Worm (Caenorhabditis elegans) whole organism, dauer: ENCODE data around the gene F31F4.11.

Source experiments
- unc-62 ChIP-seq: sonication (generic microtip); optimal IDR thresholded peaks from 2 replicates; lab custom pipeline; 2017; ENCODE audit warnings: missing biosample characterization, missing genetic modification reagents, missing genetic modification characterization

Gene F31F4.11

DNA sequence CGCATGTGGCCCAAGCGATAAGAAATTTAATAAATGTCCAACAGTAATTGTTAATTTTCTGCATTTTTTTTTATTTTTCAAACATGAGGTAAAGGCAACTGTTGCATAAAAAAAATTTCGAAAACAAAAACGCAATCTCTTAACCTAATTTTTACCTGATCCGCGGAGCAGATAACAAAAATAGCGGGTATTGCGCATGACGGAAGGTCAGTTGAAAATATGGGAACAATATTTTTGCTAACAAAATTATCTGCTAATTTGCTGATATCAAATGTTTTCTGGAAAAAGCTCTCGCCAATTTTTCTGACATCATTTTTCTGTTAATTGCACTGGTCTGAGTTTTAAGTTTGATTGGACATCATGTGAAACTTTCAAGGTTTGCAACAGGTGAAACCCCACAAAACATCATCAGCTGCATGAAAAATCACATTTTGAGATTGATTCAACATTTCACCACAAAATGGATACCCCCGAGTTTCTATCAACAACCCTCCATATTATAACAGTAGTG, at the start of gene F31F4.11, which contains the start of gene srh-266:
Gene F31F4.11 (minus strand): TSS at position 101 of the 511 bp plus-strand sequence.
Gene srh-266 (plus strand): TSS at position 461 of the 511 bp plus-strand sequence.
- no peak for TF ChIP-seq unc-62 (GFP tag; lab: Kevin White, UChicago)

DNA sequence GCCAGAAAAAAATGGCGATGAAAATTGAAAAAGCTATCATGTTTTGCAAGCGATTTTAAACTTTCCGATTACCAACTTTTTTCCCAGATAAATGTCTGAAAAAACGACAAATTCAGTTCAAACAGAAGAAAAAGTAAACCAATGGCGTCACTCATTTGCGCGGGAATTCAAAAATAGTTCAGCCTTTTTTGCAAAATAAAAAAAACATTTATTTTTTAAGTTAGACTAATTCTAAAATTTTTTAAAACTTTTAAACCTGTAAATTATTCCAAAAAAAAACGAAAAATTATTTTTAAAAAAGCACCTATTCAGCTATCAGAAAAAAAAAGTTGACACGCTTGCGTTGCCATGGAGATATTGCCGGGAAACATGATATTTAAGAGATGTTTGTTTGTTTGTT, 48.6 kb upstream of the F31F4.11 start, which contains the start of gene cyp-33C11:
Gene cyp-33C11 (minus strand): TSS at position 101 of the 400 bp plus-strand sequence.
- TF ChIP-seq unc-62 (GFP tag; lab: Kevin White, UChicago): no peak

DNA sequence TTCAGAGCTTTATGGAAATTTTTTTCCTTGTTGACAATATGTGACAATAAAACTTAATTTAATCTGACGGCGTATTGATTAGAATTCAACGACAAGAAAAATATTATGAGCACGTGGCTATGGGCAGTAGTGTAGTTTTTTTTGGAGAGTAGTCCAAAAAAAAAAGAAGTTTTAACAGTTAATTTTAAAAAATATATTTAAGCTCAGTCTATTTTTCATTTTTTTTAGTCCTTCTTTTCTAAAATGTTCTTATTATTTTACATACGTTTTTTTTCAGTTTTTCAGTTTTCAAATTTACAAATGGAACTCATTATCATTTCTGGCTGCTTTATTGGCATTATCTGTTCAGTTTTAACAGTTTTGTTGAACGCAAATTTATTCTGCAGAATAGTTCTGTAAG, 44.6 kb upstream of the F31F4.11 start, which contains the start of gene srbc-39:
Gene srbc-39 (plus strand): TSS at position 301 of the 400 bp plus-strand sequence.
- TF ChIP-seq unc-62 (GFP tag; lab: Kevin White, UChicago): no peak

DNA sequence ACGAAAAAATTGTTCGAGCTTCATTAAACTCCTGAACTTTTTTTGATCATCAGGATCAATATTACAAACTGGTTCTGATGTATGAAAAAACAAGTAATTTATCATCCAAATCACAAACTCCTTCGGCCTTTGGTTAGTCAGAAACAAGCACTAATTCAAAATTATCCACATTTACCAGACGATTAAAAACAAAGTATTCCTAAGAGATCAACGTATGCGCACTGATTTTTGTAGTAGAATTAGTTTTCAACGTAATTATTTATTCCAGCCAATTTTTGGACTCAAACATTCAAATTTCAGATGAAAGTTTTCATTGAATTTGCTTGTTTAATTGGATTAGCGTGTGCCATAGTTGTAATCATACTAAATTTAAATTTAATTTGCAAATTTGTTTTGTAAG, 42.7 kb upstream of the F31F4.11 start, which contains the start of gene srbc-38:
Gene srbc-38 (plus strand): TSS at position 301 of the 400 bp plus-strand sequence.
- TF ChIP-seq unc-62 (GFP tag; lab: Kevin White, UChicago): no peak

DNA sequence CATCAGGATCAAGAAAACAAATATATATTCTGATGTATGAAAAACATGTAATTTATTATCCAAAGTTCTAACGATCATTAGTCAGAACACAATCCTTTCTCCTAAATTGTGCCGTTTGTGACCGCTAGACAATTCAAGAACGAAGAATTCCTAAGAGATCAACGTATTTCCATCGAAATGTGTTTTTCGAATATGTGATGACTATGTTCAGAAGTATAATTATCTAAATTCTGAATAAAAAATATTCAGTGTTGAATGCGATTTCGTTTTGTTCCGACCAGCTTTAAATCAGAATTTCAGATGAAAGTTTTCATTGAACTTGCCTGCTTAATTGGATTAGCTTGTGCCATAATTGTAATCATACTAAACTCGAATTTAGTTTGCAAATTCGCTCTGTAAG, 38.0 kb upstream of the F31F4.11 start, which contains the start of gene srbc-37:
Gene srbc-37 (plus strand): TSS at position 301 of the 400 bp plus-strand sequence.
- TF ChIP-seq unc-62 (GFP tag; lab: Kevin White, UChicago): no peak

DNA sequence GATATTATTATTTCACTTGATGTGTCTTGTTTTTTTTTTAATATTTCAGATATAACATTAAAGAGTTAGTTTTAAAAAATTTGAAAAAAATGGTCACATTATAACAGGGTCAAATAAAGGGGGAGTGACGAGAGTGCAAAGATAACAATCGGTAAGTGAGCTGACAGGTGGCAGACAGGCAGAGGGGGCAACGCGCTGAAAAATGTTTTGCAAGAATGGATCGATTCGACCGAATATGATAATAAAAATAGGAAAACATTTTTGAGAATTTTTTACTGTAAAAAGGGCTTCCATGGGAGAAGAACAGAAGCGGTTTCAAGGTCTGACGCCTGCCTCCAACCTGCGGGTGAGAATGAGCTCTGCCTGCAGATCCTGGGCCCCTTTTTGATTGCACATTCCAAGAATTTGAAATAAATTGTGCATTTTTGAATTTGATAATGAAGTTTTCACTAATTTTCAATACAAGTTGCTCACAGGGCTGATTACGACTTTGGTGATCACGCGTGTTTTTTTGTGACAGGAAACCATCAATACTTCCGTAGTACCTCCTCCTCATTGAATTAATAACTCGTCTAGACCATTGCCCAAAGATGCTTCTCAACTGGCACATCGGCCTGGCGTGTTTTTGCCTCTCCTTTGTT, 35.4 kb upstream of the F31F4.11 start, which contains the start of the genes ugt-29 and srx-5:
Gene ugt-29 (minus strand): TSS at position 101 of the 641 bp plus-strand sequence.
Gene srx-5 (plus strand): TSS at position 591 of the 641 bp plus-strand sequence.
- no peak for TF ChIP-seq unc-62 (GFP tag; lab: Kevin White, UChicago)

DNA sequence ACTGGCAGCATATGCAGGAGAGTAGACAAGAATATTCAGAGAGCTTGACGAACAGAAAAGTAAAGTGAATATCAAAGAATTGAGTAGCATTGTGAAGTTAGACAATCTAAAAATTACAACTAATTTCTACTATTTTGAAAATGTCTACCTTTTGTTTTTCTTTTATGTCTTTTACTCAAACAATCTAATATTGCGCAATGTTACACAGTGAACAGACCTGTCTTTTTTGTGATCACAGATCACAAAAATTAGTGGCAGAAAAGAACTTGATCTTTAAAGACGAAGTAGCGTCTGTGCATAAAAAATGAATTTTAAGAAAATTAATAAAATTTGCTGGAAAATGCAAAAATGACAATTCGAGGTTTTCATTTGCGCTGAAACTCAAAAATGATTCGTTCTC, 34.8 kb upstream of the F31F4.11 start:
- no peak for TF ChIP-seq unc-62 (GFP tag; lab: Kevin White, UChicago)

DNA sequence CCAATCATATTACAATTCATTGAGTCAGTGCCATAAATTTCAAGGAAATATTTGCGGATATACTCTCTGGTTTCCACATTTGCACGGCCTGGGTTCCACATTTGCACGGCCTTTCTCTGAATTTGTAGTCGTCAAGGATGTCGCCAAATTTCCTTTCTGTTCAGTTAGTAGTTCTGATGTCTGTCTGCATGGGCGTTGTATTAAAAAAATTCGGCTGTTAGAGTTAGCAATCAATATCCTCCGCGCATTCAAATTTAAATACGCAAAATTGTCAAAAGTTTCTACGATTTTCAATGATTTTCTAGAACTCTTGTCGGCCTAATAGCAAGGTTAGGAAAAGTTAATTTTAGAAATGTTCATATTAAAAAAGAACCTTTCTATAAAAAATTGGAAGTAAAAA, 31.7 kb upstream of the F31F4.11 start, which contains the start of gene srj-52:
Gene srj-52 (minus strand): TSS at position 101 of the 400 bp plus-strand sequence.
- no peak for TF ChIP-seq unc-62 (GFP tag; lab: Kevin White, UChicago)

DNA sequence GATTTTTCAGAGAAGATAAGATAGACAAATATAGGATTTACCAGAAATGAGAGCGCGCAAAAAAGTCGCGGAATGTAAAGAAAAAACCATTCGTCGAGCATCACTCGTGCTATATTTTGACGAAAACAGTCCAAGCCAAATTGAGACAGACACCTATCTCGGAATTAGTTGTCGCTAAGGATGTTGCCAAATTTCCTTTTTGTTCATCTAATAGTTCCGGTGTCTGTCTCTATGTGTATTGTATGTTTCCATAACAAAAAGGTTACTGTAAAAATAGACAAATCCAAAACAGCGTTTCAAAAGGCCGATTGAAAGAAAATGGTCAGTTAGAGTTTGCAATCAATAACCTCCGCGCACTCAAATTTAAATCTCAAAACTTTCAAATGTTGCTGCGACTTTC, 30.4 kb upstream of the F31F4.11 start, which contains the start of gene srj-53:
Gene srj-53 (minus strand): TSS at position 101 of the 400 bp plus-strand sequence.
- TF ChIP-seq unc-62 (GFP tag; lab: Kevin White, UChicago): no peak

DNA sequence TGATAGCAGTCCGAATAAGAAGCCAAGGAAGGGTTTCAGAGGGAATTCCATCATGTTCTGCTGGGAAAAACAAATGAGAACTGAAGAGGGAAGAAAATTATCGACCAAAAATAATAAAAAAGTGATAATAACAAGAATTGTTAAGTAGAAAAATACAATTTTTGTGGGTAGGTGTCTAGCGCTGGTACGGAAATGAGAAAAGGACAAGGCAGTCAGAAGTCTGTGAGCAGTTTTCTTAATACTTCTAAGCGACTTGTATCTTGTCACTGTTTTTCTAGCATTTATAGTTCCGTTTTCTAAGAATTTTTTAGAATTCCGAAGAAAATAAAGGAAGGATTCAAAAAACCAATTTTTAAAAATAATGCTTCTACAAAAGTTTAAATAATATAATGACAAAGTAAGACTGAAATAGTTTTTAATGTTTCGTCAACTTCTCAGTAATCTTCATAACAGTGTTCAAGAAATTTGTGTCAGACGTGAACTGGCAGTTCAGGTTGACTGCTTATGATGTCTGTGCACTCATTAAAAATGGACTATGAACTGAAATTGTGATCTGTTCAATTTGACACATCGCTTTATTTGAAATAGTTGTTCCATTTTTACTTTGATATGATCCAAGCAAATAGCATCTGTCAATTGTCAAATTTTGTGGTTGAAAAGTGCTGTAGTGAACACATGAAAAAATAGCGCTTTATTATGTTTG, 28.6 kb upstream of the F31F4.11 start, which contains the start of gene srx-4:
Gene srx-4 (minus strand): TSS at position 51 of the 703 bp plus-strand sequence.
- TF ChIP-seq unc-62 (GFP tag; lab: Kevin White, UChicago): no peak

DNA sequence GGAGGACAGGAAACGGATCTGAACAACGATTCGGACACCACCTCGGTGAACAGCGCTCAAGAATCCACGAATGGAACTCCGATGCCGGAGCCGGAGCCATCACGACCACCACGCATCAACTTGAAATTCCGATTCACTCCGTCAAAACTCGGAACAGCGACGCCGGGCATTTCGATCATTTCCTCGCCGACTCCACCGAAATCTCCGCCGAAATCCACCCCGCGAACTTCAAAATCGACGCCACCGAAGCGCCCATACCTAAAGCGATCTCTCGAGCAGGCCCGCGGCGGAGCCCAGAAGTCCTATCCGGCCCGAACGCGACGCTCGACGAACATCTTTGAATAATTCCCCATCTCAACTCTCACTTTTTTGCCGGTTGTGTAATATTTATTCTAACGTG, 25.3 kb upstream of the F31F4.11 start:
- TF ChIP-seq unc-62 (GFP tag; lab: Kevin White, UChicago): no peak

DNA sequence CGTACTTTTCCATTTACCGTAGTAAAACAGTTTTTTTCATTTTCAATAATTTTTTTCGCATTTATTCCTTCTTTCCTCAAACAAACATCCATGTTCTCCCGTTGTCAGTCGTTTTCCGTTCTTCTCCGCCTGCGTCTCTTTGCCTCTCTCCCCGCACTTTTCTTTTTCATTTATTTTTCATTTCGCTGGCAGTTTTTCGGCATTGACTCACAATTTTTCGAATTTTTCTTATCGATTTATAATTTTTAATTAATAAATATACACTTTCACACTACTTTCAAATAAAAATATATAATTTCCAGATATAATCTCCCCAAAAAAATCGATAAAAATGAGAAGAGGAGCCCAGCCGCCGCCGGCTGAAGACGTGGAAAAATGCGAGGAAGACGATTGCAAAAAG, 23.1 kb upstream of the F31F4.11 start, which contains the start of gene H25P19.1:
Gene H25P19.1 (plus strand): TSS at position 301 of the 400 bp plus-strand sequence.
- TF ChIP-seq unc-62 (GFP tag; lab: Kevin White, UChicago): no peak

DNA sequence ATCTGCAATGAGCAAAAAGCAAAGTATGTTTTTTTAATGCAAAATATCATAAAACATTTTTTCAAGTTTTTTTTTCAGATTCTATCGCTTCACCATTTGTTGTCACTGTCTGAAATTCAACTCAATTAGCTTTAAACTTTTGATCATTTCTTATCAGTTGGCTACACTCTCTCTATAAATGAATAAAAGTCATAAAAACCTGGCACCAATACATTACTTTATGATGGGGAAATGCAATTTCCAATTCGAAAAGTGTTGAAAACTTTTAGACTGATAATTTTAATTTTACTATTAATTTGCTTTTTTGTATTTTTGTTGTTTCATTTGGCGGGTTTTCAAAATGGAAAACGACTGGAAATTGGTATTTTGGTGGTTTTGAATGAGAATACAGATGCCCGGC, 19.6 kb upstream of the F31F4.11 start, which contains the start of gene F31F4.1:
Gene F31F4.1 (plus strand): TSS at position 203 of the 400 bp plus-strand sequence.
- no peak for TF ChIP-seq unc-62 (GFP tag; lab: Kevin White, UChicago)

DNA sequence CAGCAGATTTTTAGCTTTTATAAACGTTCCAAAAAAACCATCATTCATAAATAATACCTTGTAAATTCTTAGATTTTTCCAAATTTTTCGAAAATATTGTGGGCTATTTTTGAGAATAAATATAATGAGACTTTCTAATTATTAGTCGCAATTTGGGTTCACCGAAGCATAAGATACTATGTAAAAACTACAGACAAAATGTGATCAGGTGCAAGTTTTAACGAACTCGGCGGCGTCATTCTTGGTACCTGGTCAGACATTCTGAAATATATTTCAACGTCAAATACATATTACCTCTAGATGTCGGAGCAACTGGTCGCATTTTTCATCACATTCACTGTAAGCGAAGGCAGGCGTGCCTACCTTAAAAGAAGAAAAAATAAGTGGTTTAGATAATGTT, 17.8 kb upstream of the F31F4.11 start, which contains the start of gene srx-23:
Gene srx-23 (plus strand): TSS at position 301 of the 400 bp plus-strand sequence.
- TF ChIP-seq unc-62 (GFP tag; lab: Kevin White, UChicago): no peak

DNA sequence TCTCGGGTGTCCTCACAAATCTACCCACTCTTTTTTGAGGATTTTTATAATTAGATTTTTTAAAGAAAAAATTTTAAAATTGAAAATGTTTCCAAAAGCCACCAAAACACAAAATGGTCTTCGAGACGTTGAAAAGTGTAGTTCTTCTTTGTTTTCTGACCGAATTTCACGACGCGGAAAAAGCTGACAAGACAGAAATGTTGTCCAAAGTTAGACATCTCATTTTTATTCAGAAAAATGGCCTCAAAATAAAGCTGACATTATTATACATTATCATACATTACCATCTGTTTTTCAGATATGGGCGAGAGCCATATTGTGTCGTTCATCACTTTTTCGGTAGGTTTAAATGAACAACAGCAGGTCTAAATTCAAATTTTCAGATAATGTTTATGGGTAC, 15.4 kb upstream of the F31F4.11 start, which contains the start of gene srx-22:
Gene srx-22 (plus strand): TSS at position 301 of the 400 bp plus-strand sequence.
- no peak for TF ChIP-seq unc-62 (GFP tag; lab: Kevin White, UChicago)
